Fruit fly (Drosophila melanogaster) whole organism, embryonic: ENCODE data around the gene Bub1.

Experiments
- Adf1 ChIP-seq: fragments of 200-800 bp; sonication (Bioruptor generic); IDR thresholded peaks from 2 replicates; pipeline ENCODE4 v1.3.6; 2022; ENCODE audit warnings: missing biosample characterization, missing genetic modification characterization
- Bdp1 ChIP-seq: fragments of 200-800 bp; sonication (Bioruptor generic); optimal IDR thresholded peaks from 3 replicates; lab custom pipeline; 2016; ENCODE audit warnings: missing biosample characterization, missing genetic modification characterization
- CG10274 ChIP-seq: fragments of 200-800 bp; sonication (Bioruptor generic); optimal IDR thresholded peaks from 3 replicates; lab custom pipeline; 2017; ENCODE audit warnings: missing biosample characterization, mild to moderate bottlenecking, missing genetic modification characterization
- CG12219 ChIP-seq: fragments of 200-800 bp; sonication (Bioruptor generic); optimal IDR thresholded peaks from 3 replicates; lab custom pipeline; 2018; ENCODE audit warnings: missing biosample characterization, mild to moderate bottlenecking, missing genetic modification characterization
- CG12299 ChIP-seq: fragments of 200-800 bp; sonication (Bioruptor generic); optimal IDR thresholded peaks from 2 replicates; lab custom pipeline; 2018; ENCODE audit warnings: missing biosample characterization, mild to moderate bottlenecking, missing genetic modification characterization
- CG1233 ChIP-seq: fragments of 200-800 bp; sonication (Bioruptor generic); optimal IDR thresholded peaks from 4 replicates; lab custom pipeline; 2018; ENCODE audit warnings: missing biosample characterization, mild to moderate bottlenecking, missing genetic modification characterization
- CG13123 ChIP-seq: fragments of 200-800 bp; sonication (Bioruptor generic); optimal IDR thresholded peaks from 2 replicates; lab custom pipeline; 2016; ENCODE audit warnings: missing biosample characterization, missing genetic modification characterization
- CG13424 ChIP-seq: fragments of 200-800 bp; sonication (Bioruptor generic); optimal IDR thresholded peaks from 2 replicates; lab custom pipeline; 2019; ENCODE audit warnings: missing biosample characterization, mild to moderate bottlenecking, missing genetic modification characterization, moderate library complexity
- CG13775 ChIP-seq: fragments of 200-800 bp; sonication (Bioruptor generic); optimal IDR thresholded peaks from 3 replicates; lab custom pipeline; 2017; ENCODE audit warnings: missing biosample characterization, mild to moderate bottlenecking, missing genetic modification characterization
- CG14860 ChIP-seq: fragments of 200-800 bp; sonication (Bioruptor generic); IDR thresholded peaks from 3 replicates; pipeline ENCODE4 v1.3.6; 2022; ENCODE audit warnings: missing biosample characterization, missing genetic modification characterization; ENCODE audit not compliant: partially characterized antibody
- CG15073 ChIP-seq: fragments of 200-800 bp; sonication (Bioruptor generic); optimal IDR thresholded peaks from 2 replicates; lab custom pipeline; 2016; ENCODE audit warnings: missing biosample characterization, missing genetic modification characterization
- CG17361 ChIP-seq: fragments of 200-800 bp; sonication (Bioruptor generic); IDR thresholded peaks from 3 replicates; pipeline ENCODE4 v1.3.6; 2022; ENCODE audit warnings: missing biosample characterization, missing genetic modification characterization
- CG1832 ChIP-seq: fragments of 200-800 bp; sonication (Bioruptor generic); optimal IDR thresholded peaks from 2 replicates; lab custom pipeline; 2017; ENCODE audit warnings: missing biosample characterization, mild to moderate bottlenecking, missing genetic modification characterization, inconsistent platforms
- CG18599 ChIP-seq: fragments of 200-800 bp; sonication (Bioruptor generic); optimal IDR thresholded peaks from 3 replicates; lab custom pipeline; 2017; ENCODE audit warnings: missing biosample characterization, missing genetic modification characterization, mild to moderate bottlenecking, moderate library complexity, missing genetic modification reagents
- CG3163 ChIP-seq: fragments of 200-800 bp; sonication (Bioruptor generic); optimal IDR thresholded peaks from 3 replicates; lab custom pipeline; 2016; ENCODE audit warnings: missing biosample characterization, missing genetic modification characterization
- CG4328 ChIP-seq: fragments of 200-800 bp; sonication (Bioruptor generic); optimal IDR thresholded peaks from 3 replicates; lab custom pipeline; 2017; ENCODE audit warnings: missing biosample characterization, missing genetic modification reagents, missing genetic modification characterization
- CG6765 ChIP-seq: fragments of 200-800 bp; sonication (Bioruptor generic); optimal IDR thresholded peaks from 3 replicates; lab custom pipeline; 2017; ENCODE audit warnings: missing biosample characterization, mild to moderate bottlenecking, missing genetic modification characterization
- CG7786 ChIP-seq: fragments of 200-800 bp; sonication (Bioruptor generic); optimal IDR thresholded peaks from 2 replicates; lab custom pipeline; 2016; ENCODE audit warnings: missing biosample characterization, missing genetic modification characterization
- CG7963 ChIP-seq: fragments of 200-800 bp; sonication (Bioruptor generic); IDR thresholded peaks from 3 replicates; pipeline ENCODE4 v1.3.6; 2022; ENCODE audit warnings: missing biosample characterization, missing genetic modification characterization; ENCODE audit not compliant: partially characterized antibody
- CG9876 ChIP-seq: fragments of 200-800 bp; sonication (Bioruptor generic); optimal IDR thresholded peaks from 2 replicates; lab custom pipeline; 2016; ENCODE audit warnings: missing biosample characterization, missing genetic modification characterization
- D ChIP-seq, 2 experiments: fragments of 200-800 bp in 1 of 2; fragments of >200 bp in 1 of 2; sonication (Bioruptor generic) in 1 of 2; optimal IDR thresholded peaks; 2 replicates in 1 of 2; 3 replicates in 1 of 2; lab custom pipeline; 2017; ENCODE audit warnings: mild to moderate bottlenecking in 1 of 2, missing biosample characterization in 1 of 2, missing genetic modification characterization in 1 of 2, missing genetic modification reagents in 1 of 2
- Ets97D ChIP-seq: fragments of 200-800 bp; sonication (Bioruptor generic); optimal IDR thresholded peaks from 3 replicates; lab custom pipeline; 2016; ENCODE audit warnings: missing biosample characterization, missing genetic modification characterization
- Fer1 ChIP-seq: fragments of 200-800 bp; sonication (Bioruptor generic); optimal IDR thresholded peaks from 2 replicates; lab custom pipeline; 2017; ENCODE audit warnings: missing biosample characterization, mild to moderate bottlenecking, missing genetic modification characterization
- HLH3B ChIP-seq: fragments of 200-800 bp; sonication (Bioruptor generic); IDR thresholded peaks from 2 replicates; pipeline ENCODE4 v1.3.6; 2022; ENCODE audit warnings: missing biosample characterization, missing genetic modification characterization
- HmgZ ChIP-seq: fragments of 200-800 bp; sonication (Bioruptor generic); optimal IDR thresholded peaks from 2 replicates; lab custom pipeline; 2018; ENCODE audit warnings: missing biosample characterization, mild to moderate bottlenecking, missing genetic modification characterization
- MESR4 ChIP-seq: fragments of 200-800 bp; sonication (Bioruptor generic); optimal IDR thresholded peaks from 2 replicates; lab custom pipeline; 2018; ENCODE audit warnings: missing biosample characterization, mild to moderate bottlenecking, missing genetic modification characterization, moderate library complexity
- Max ChIP-seq: fragments of 200-800 bp; sonication (Bioruptor generic); optimal IDR thresholded peaks from 2 replicates; lab custom pipeline; 2016; ENCODE audit warnings: missing biosample characterization, mild to moderate bottlenecking, missing genetic modification characterization
- Meics ChIP-seq: fragments of 200-800 bp; sonication (Bioruptor generic); optimal IDR thresholded peaks from 2 replicates; lab custom pipeline; 2017; ENCODE audit warnings: missing biosample characterization, mild to moderate bottlenecking, missing genetic modification characterization
- Nf-YA ChIP-seq: fragments of 200-800 bp; sonication (Bioruptor generic); IDR thresholded peaks from 2 replicates; pipeline ENCODE4 v1.3.6; 2022; ENCODE audit warnings: missing biosample characterization, missing genetic modification characterization
- Trl ChIP-seq, 3 experiments: fragments of >200 bp in 2 of 3; fragments of 200-800 bp in 1 of 3; sonication (Bioruptor generic) in 1 of 3; optimal IDR thresholded peaks; 2 replicates in 1 of 3; 3 replicates in 2 of 3; lab custom pipeline; 2016 to 2017; ENCODE audit warnings: missing biosample characterization in 1 of 3, missing genetic modification characterization in 1 of 3
- bab2 ChIP-seq: fragments of 200-800 bp; sonication (Bioruptor generic); optimal IDR thresholded peaks from 2 replicates; lab custom pipeline; 2016; ENCODE audit warnings: missing biosample characterization, missing genetic modification characterization
- bbx ChIP-seq: fragments of 200-800 bp; sonication (Bioruptor generic); IDR thresholded peaks from 2 replicates; pipeline ENCODE4 v1.3.6; 2022; ENCODE audit warnings: missing biosample characterization, missing genetic modification characterization; ENCODE audit not compliant: partially characterized antibody
- cg ChIP-seq: fragments of 200-800 bp; sonication (Bioruptor generic); optimal IDR thresholded peaks from 3 replicates; lab custom pipeline; 2019; ENCODE audit warnings: missing biosample characterization, mild to moderate bottlenecking, missing genetic modification characterization, moderate library complexity
- chif ChIP-seq, 2 experiments: fragments of 200-800 bp; sonication (Bioruptor generic); optimal IDR thresholded peaks; 3 replicates each; lab custom pipeline; 2016; ENCODE audit warnings: missing biosample characterization in 2 of 2, missing genetic modification characterization in 2 of 2
- dati ChIP-seq: fragments of 200-800 bp; sonication (Bioruptor generic); IDR thresholded peaks from 2 replicates; pipeline ENCODE4 v1.3.6; 2022; ENCODE audit warnings: missing biosample characterization, missing genetic modification characterization
- dpn ChIP-seq, 2 experiments: fragments of 200-800 bp; sonication (Bioruptor generic); optimal IDR thresholded peaks; 3 replicates each; lab custom pipeline; 2016; ENCODE audit warnings: missing biosample characterization in 2 of 2, missing genetic modification characterization in 2 of 2
- fd96Cb ChIP-seq: fragments of 200-800 bp; sonication (Bioruptor generic); optimal IDR thresholded peaks from 2 replicates; lab custom pipeline; 2018; ENCODE audit warnings: missing biosample characterization, mild to moderate bottlenecking, missing genetic modification characterization, moderate library complexity
- gsb-n ChIP-seq: fragments of 200-800 bp; sonication (Bioruptor generic); optimal IDR thresholded peaks from 3 replicates; lab custom pipeline; 2018; ENCODE audit warnings: missing biosample characterization, mild to moderate bottlenecking, missing genetic modification characterization
- h ChIP-seq: fragments of >200 bp; optimal IDR thresholded peaks from 2 replicates; lab custom pipeline; 2017
- lov ChIP-seq, 2 experiments: fragments of 200-800 bp in 1 of 2; fragments of >200 bp in 1 of 2; sonication (Bioruptor generic) in 1 of 2; IDR thresholded peaks in 1 of 2; optimal IDR thresholded peaks in 1 of 2; 2 replicates in 1 of 2; 3 replicates in 1 of 2; pipeline versions ENCODE4 v1.3.6 to Lab custom; 2017 to 2022; ENCODE audit warnings: missing biosample characterization in 1 of 2, missing genetic modification characterization in 1 of 2
- nerfin-2 ChIP-seq: fragments of 200-800 bp; sonication (Bioruptor generic); IDR thresholded peaks from 2 replicates; pipeline ENCODE4 v1.3.6; 2022; ENCODE audit warnings: missing biosample characterization, missing genetic modification characterization; ENCODE audit not compliant: partially characterized antibody
- pan ChIP-seq, 4 experiments: fragments of >200 bp in 3 of 4; fragments of 200-800 bp in 1 of 4; sonication (Bioruptor generic) in 1 of 4; optimal IDR thresholded peaks in 3 of 4; IDR thresholded peaks in 1 of 4; 2 replicates each; pipeline versions ENCODE4 v1.3.6 to Lab custom; 2017 to 2022; ENCODE audit warnings: missing biosample characterization in 2 of 4, missing genetic modification characterization in 2 of 4, mixed read lengths in 1 of 4
- pfk ChIP-seq: fragments of 200-800 bp; sonication (Bioruptor generic); optimal IDR thresholded peaks from 2 replicates; lab custom pipeline; 2018; ENCODE audit warnings: missing biosample characterization, mild to moderate bottlenecking, missing genetic modification characterization, moderate library complexity
- pnt ChIP-seq: fragments of 200-800 bp; sonication (Bioruptor generic); optimal IDR thresholded peaks from 3 replicates; lab custom pipeline; 2016; ENCODE audit warnings: missing biosample characterization, missing genetic modification characterization
- pum ChIP-seq: fragments of 200-800 bp; sonication (Bioruptor generic); optimal IDR thresholded peaks from 2 replicates; lab custom pipeline; 2016; ENCODE audit warnings: missing biosample characterization, missing genetic modification characterization
- sens-2 ChIP-seq: fragments of 200-800 bp; sonication (Bioruptor generic); IDR thresholded peaks from 2 replicates; pipeline ENCODE4 v1.3.6; 2022; ENCODE audit warnings: missing biosample characterization, missing genetic modification characterization
- sob ChIP-seq: fragments of 200-800 bp; sonication (Bioruptor generic); IDR thresholded peaks from 2 replicates; pipeline ENCODE4 v1.3.6; 2022; ENCODE audit warnings: missing biosample characterization, missing genetic modification characterization

Bub1 gene

dm6 chr2L:5261223-5261984 lies 17.3 kb upstream of the Bub1 start (continued):
- TF ChIP-seq CG12219 (GFP tag; lab: Kevin White, UChicago) (peak; percentile 49), CG12299 (tag; lab: Kevin White, UChicago) (no peak), Meics (GFP tag; lab: Kevin White, UChicago) (no peak), pan (optimal IDR thresholded peaks at IDR 0.05; lab: Kevin White, UChicago) (no peak), pan (GFP tag; optimal IDR thresholded peaks at IDR 0.05 in 1 of 2, IDR thresholded peaks at IDR 0.05 in 1 of 2) (no peak), CG10274 (GFP tag; lab: Kevin White, UChicago) (no peak), dpn (GFP tag; optimal IDR thresholded peaks at IDR 0.05; lab: Kevin White, UChicago) (peak in 1 of 2 experiments; percentile 20), CG18599 (GFP tag; lab: Kevin White, UChicago) (peak; percentile 25), HmgZ (tag; lab: Kevin White, UChicago) (no peak), Max (GFP tag; lab: Kevin White, UChicago) (no peak), Nf-YA (no peak), CG9876 (GFP tag; lab: Kevin White, UChicago) (no peak), bbx (GFP tag; lab: Robert Waterston, UW) (no peak), HLH3B (GFP tag; lab: Robert Waterston, UW) (no peak), CG4328 (no peak), CG14860 (GFP tag; lab: Robert Waterston, UW) (no peak), nerfin-2 (GFP tag; lab: Robert Waterston, UW) (no peak), pfk (GFP tag; lab: Kevin White, UChicago) (no peak), gsb-n (tag; lab: Kevin White, UChicago) (peak; percentile 41), chif (GFP tag; optimal IDR thresholded peaks at IDR 0.05; lab: Kevin White, UChicago) (peak in 1 of 2 experiments; percentile 58), pum (no peak), CG3163 (GFP tag; lab: Kevin White, UChicago) (no peak), CG13424 (no peak), D (optimal IDR thresholded peaks at IDR 0.05; lab: Kevin White, UChicago) (no peak), D (GFP tag; optimal IDR thresholded peaks at IDR 0.05; lab: Kevin White, UChicago) (no peak), CG13775 (no peak), CG13123 (GFP tag; lab: Kevin White, UChicago) (no peak), Trl (optimal IDR thresholded peaks at IDR 0.05; lab: Kevin White, UChicago) (no peak), Trl (GFP tag; optimal IDR thresholded peaks at IDR 0.05; lab: Kevin White, UChicago) (peak; percentile 13), bab2 (no peak), CG7786 (GFP tag; lab: Kevin White, UChicago) (no peak), CG6765 (no peak), CG7963 (GFP tag; lab: Robert Waterston, UW) (no peak), dati (GFP tag; lab: Robert Waterston, UW) (no peak), sens-2 (GFP tag; lab: Robert Waterston, UW) (no peak), CG1832 (GFP tag; lab: Kevin White, UChicago) (no peak), fd96Cb (tag; lab: Kevin White, UChicago) (peak; percentile 16), Bdp1 (GFP tag; lab: Kevin White, UChicago) (no peak), MESR4 (GFP tag; lab: Kevin White, UChicago) (no peak), Fer1 (GFP tag; lab: Kevin White, UChicago) (no peak), Ets97D (no peak), Adf1 (GFP tag; lab: Robert Waterston, UW) (no peak), CG17361 (GFP tag; lab: Robert Waterston, UW) (peak; percentile 52; the same call in 1 of the 3 replicates), CG1233 (GFP tag; lab: Kevin White, UChicago) (no peak), lov (optimal IDR thresholded peaks at IDR 0.05; lab: Kevin White, UChicago) (no peak), lov (GFP tag; IDR thresholded peaks at IDR 0.05; lab: Robert Waterston, UW) (no peak), h (lab: Kevin White, UChicago) (no peak), sob (0 out of 2 replicates have a peak, but pooled peaks have one; percentile 18), CG15073 (GFP tag; lab: Kevin White, UChicago) (no peak), pnt (peak; percentile 13), cg (GFP tag; lab: Kevin White, UChicago) (no peak)
